Worm (Caenorhabditis elegans) whole organism, L1 larva: ENCODE data around the gene flp-9.

ENCODE experiments used
- alr-1 ChIP-seq: fragments of 200-800 bp; sonication (Bioruptor generic); optimal IDR thresholded peaks from 2 replicates; lab custom pipeline; 2018; ENCODE audit warnings: borderline replicate concordance, mild to moderate bottlenecking, missing genetic modification characterization, missing compliant biosample characterization
- ces-1 ChIP-seq: fragments of 150-350 bp; optimal IDR thresholded peaks from 2 replicates; lab custom pipeline; 2014; ENCODE audit warnings: missing biosample characterization, missing genetic modification reagents, missing genetic modification characterization
- dpl-1 ChIP-seq, 3 experiments: fragments of 150-350 bp in 2 of 3; sonication (generic microtip) in 1 of 3; optimal IDR thresholded peaks; 2 replicates each; lab custom pipeline; 2014 to 2017; ENCODE audit warnings: missing biosample characterization in 3 of 3, missing genetic modification characterization in 3 of 3, missing genetic modification reagents in 3 of 3
- fkh-10 ChIP-seq: sonication (generic microtip); optimal IDR thresholded peaks from 2 replicates; lab custom pipeline; 2017; ENCODE audit warnings: missing biosample characterization, missing genetic modification reagents, missing genetic modification characterization
- fos-1 ChIP-seq: fragments of 150-350 bp; optimal IDR thresholded peaks from 2 replicates; lab custom pipeline; 2014; ENCODE audit warnings: missing biosample characterization, missing genetic modification characterization
- lin-15B ChIP-seq: fragments of 150-350 bp; sonication (generic microtip); optimal IDR thresholded peaks from 3 replicates; lab custom pipeline; 2014; ENCODE audit warnings: missing biosample characterization, missing genetic modification characterization
- lin-35 ChIP-seq, 2 experiments: fragments of 150-350 bp; optimal IDR thresholded peaks; 2 replicates each; lab custom pipeline; 2014; ENCODE audit warnings: missing biosample characterization in 2 of 2, missing genetic modification characterization in 2 of 2, missing genetic modification reagents in 2 of 2
- lir-3 ChIP-seq: sonication (generic microtip); optimal IDR thresholded peaks from 2 replicates; lab custom pipeline; 2016; ENCODE audit warnings: mild to moderate bottlenecking, missing genetic modification characterization, moderate library complexity, missing compliant biosample characterization; ENCODE audit not compliant: poor library complexity
- mep-1 ChIP-seq: fragments of 150-350 bp; optimal IDR thresholded peaks from 2 replicates; lab custom pipeline; 2014; ENCODE audit warnings: missing biosample characterization, missing genetic modification characterization
- nhr-237 ChIP-seq: fragments of 150-350 bp; optimal IDR thresholded peaks from 2 replicates; lab custom pipeline; 2014; ENCODE audit warnings: missing biosample characterization, missing genetic modification characterization
- tbx-2 ChIP-seq: sonication (generic microtip); optimal IDR thresholded peaks from 2 replicates; lab custom pipeline; 2016; ENCODE audit warnings: missing genetic modification characterization, missing compliant biosample characterization
- tlp-1 ChIP-seq: fragments of 150-350 bp; optimal IDR thresholded peaks from 2 replicates; lab custom pipeline; 2014; ENCODE audit warnings: missing biosample characterization, missing genetic modification characterization
- vab-15 ChIP-seq: sonication (generic microtip); optimal IDR thresholded peaks from 2 replicates; lab custom pipeline; 2017; ENCODE audit warnings: missing genotype, mild to moderate bottlenecking, missing genetic modification characterization, missing compliant biosample characterization
- ztf-11 ChIP-seq, 2 experiments: sonication (generic microtip); optimal IDR thresholded peaks; 2 replicates each; lab custom pipeline; 2016 to 2017; ENCODE audit warnings: missing genetic modification characterization in 2 of 2, missing biosample characterization in 1 of 2, missing compliant biosample characterization in 1 of 2

DNA sequence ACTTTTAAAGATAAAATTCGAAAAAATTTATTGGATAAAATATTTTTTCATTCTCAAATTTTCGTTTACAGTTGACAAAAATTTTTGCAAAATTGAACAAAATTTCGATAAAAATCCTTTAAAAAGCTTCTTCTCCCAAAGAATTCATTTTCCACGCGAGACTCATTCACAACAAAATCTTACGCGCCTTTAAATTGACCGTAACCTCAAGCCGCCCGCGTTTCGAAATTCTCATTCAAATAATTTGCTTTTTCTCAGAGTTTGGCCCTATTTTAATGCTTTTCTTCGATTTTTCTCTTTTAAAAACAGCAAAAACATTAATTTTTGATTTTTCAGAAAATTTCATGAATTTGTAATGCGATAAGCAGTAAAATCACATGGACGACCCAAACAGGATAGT, 48.2 kb upstream of the flp-9 start, which contains the start of gene F07C6.4:
- TF ChIP-seq tbx-2 (no peak), fkh-10 (GFP tag; lab: Kevin White, UChicago) (no peak), mep-1 (no peak), lin-35 (GFP tag; optimal IDR thresholded peaks at IDR 0.05; lab: Kevin White, UChicago) (no peak), ces-1 (GFP tag; lab: Kevin White, UChicago) (no peak), alr-1 (tag; lab: Kevin White, UChicago) (no peak), vab-15 (tag; lab: Kevin White, UChicago) (no peak), tlp-1 (no peak), nhr-237 (tag; lab: Kevin White, UChicago) (no peak), ztf-11 (tag; optimal IDR thresholded peaks at IDR 0.05; lab: Kevin White, UChicago) (no peak), lir-3 (tag; lab: Kevin White, UChicago) (no peak), dpl-1 (GFP tag; optimal IDR thresholded peaks at IDR 0.05; lab: Kevin White, UChicago) (no peak), fos-1 (tag; lab: Kevin White, UChicago) (no peak), lin-15B (tag; lab: Kevin White, UChicago) (no peak)
